Fruit fly (Drosophila melanogaster): ENCODE data around the gene Cmpk.

Gene Cmpk

dm6 chr3R:26014262-26014833 is 40.9 kb downstream of the Cmpk start, which contains the start of gene Kaz-m1 (continued):
- TF ChIP-seq CG18764 (GFP tag; optimal IDR thresholded peaks at IDR 0.05) (no peak), Sin3A (optimal IDR thresholded peaks at IDR 0.05) (no peak), mam (GFP tag; optimal IDR thresholded peaks at IDR 0.05) (no peak), Atf6 (GFP tag; IDR thresholded peaks at IDR 0.05) (0 out of 2 replicates have a peak, but pooled peaks have one; percentile 25), eyg (GFP tag; optimal IDR thresholded peaks at IDR 0.05) (no peak), HmgZ (tag; optimal IDR thresholded peaks at IDR 0.05) (peak; percentile 39), dmrt11E (tag; optimal IDR thresholded peaks at IDR 0.05) (peak; percentile 73), Optix (GFP tag; IDR thresholded peaks at IDR 0.05) (no peak), MTF-1 (GFP tag; optimal IDR thresholded peaks at IDR 0.05; ENCODE audit: borderline replicate concordance) (no peak), zfh1 (GFP tag; IDR thresholded peaks at IDR 0.05) (no peak), dimm (GFP tag; IDR thresholded peaks at IDR 0.05) (no peak), bcd (GFP tag; optimal IDR thresholded peaks at IDR 0.05) (peak; percentile 29), CG13624 (GFP tag; optimal IDR thresholded peaks at IDR 0.05) (no peak), CG2199 (GFP tag; IDR thresholded peaks at IDR 0.05) (no peak), onecut (GFP tag; IDR thresholded peaks at IDR 0.05) (no peak), en (GFP tag; optimal IDR thresholded peaks at IDR 0.05) (no peak), Dref (GFP tag; IDR thresholded peaks at IDR 0.05) (no peak), CG6765 (GFP tag; optimal IDR thresholded peaks at IDR 0.05) (peak; percentile 1), CG6689 (GFP tag; IDR thresholded peaks at IDR 0.05) (0 out of 2 replicates have a peak, but pooled peaks have one; percentile 37), CG1647 (GFP tag; optimal IDR thresholded peaks at IDR 0.05) (no peak), CG32767 (GFP tag; IDR thresholded peaks at IDR 0.05) (peak; percentile 38; the same call in 1 of the 2 replicates), CG4707 (GFP tag; optimal IDR thresholded peaks at IDR 0.05) (no peak), CG6813 (GFP tag; optimal IDR thresholded peaks at IDR 0.05) (peak; percentile 16), Nf-YC (tag; optimal IDR thresholded peaks at IDR 0.05) (peak; percentile 32), fd64A (GFP tag; optimal IDR thresholded peaks at IDR 0.05) (no peak), Spps (tag; optimal IDR thresholded peaks at IDR 0.05) (peak; percentile 38), Ptx1 (GFP tag; IDR thresholded peaks at IDR 0.05) (peak; percentile 48), da (GFP tag; optimal IDR thresholded peaks at IDR 0.05) (no peak), salm (tag; optimal IDR thresholded peaks at IDR 0.05) (peak; percentile 9), tup (GFP tag; optimal IDR thresholded peaks at IDR 0.05) (no peak), CG33213 (GFP tag; optimal IDR thresholded peaks at IDR 0.05) (no peak), ranshi (GFP tag; IDR thresholded peaks at IDR 0.05) (0 out of 2 replicates have a peak, but pooled peaks have one; percentile 8), CG4820 (GFP tag; optimal IDR thresholded peaks at IDR 0.05) (peak; percentile 50), unc-4 (GFP tag; IDR thresholded peaks at IDR 0.05; ENCODE audit: partially characterized antibody) (no peak), H2.0 (GFP tag; IDR thresholded peaks at IDR 0.05) (0 out of 2 replicates have a peak, but pooled peaks have one; percentile 11), grn (GFP tag; optimal IDR thresholded peaks at IDR 0.05) (peak; percentile 67), Meics (GFP tag; optimal IDR thresholded peaks at IDR 0.05) (peak; percentile 62), Xrp1 (GFP tag; IDR thresholded peaks at IDR 0.05) (peak; percentile 73), CG4730 (GFP tag; IDR thresholded peaks at IDR 0.05) (no peak), dati (GFP tag; IDR thresholded peaks at IDR 0.05) (no peak), so (GFP tag; IDR thresholded peaks at IDR 0.05) (no peak), ems (GFP tag; optimal IDR thresholded peaks at IDR 0.05) (no peak), Max (GFP tag; optimal IDR thresholded peaks at IDR 0.05) (no peak), gcm (GFP tag; optimal IDR thresholded peaks at IDR 0.05) (peak; percentile 58), nmo (GFP tag; optimal IDR thresholded peaks at IDR 0.05) (peak; percentile 75), otp (GFP tag; IDR thresholded peaks at IDR 0.05) (no peak), CG14667 (GFP tag; IDR thresholded peaks at IDR 0.05) (no peak), NC2α (GFP tag; optimal IDR thresholded peaks at IDR 0.05) (no peak), gsb-n (tag; optimal IDR thresholded peaks at IDR 0.05) (peak; percentile 57), corto (GFP tag; optimal IDR thresholded peaks at IDR 0.05) (no peak), tna (GFP tag; IDR thresholded peaks at IDR 0.05; ENCODE audit: partially characterized antibody) (no peak), ac (GFP tag; optimal IDR thresholded peaks at IDR 0.05) (no peak)

All from whole organism, embryonic.